Worm (Caenorhabditis elegans): Measurements from ENCODE around the gene F16B4.5.

The F16B4.5 gene

DNA sequence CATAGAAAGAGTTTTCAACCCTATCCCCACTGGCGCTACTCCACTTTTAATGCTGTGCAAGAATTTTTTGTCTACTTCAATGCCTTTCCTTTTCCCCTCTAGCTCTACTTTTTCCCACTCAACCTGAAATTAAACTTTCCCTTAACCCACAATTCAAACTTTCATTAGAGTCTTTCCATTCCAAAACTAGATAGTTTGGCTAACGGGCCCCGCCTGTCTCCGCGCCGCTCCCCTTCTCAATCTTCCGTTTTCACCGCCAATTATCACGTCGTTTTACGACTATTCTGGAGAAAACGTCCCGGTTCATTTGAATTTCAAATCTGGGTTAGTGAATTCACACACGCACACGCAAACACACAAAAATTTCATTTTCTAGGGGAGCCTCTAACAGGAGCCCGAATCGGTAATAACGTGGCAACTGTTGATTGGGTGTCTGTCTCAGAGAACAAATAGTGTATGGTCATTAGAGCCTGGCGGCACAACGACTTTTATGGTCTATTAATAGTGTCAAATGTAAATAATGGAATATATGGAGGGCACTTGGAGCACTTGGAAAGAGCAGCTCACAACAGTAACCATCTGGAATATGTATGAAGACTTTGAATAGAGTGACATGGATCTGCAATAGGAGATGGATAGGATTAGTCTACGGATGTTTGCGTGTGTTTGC is 18.3 kb upstream of the F16B4.5 start:
- TF ChIP-seq pha-4 (tag; optimal IDR thresholded peaks at IDR 0.05): peak; percentile 21
- no peak for TF ChIP-seq pqm-1 (tag; optimal IDR thresholded peaks at IDR 0.05)

- no peak for TF ChIP-seq fkh-10 (GFP tag; optimal IDR thresholded peaks at IDR 0.05)
- no peak for TF ChIP-seq eor-1 (tag; optimal IDR thresholded peaks at IDR 0.05)
- TF ChIP-seq egl-5 (tag; optimal IDR thresholded peaks at IDR 0.05): no peak
- no peak for TF ChIP-seq lin-15B (tag; optimal IDR thresholded peaks at IDR 0.05)
- no peak for TF ChIP-seq pha-4 (tag; optimal IDR thresholded peaks at IDR 0.05)
- no peak for TF ChIP-seq sea-2 (GFP tag; optimal IDR thresholded peaks at IDR 0.05)
- TF ChIP-seq elt-3 (tag; optimal IDR thresholded peaks at IDR 0.05): no peak
- TF ChIP-seq ztf-11 (tag; optimal IDR thresholded peaks at IDR 0.05): no peak
- TF ChIP-seq ZK546.5 (tag; optimal IDR thresholded peaks at IDR 0.05): no peak
- no peak for TF ChIP-seq skn-1 (tag; optimal IDR thresholded peaks at IDR 0.05)
- no peak for TF ChIP-seq tbx-2 (tag; optimal IDR thresholded peaks at IDR 0.05)
- TF ChIP-seq snpc-4 (tag; optimal IDR thresholded peaks at IDR 0.05): no peak
- TF ChIP-seq mdl-1 (tag; optimal IDR thresholded peaks at IDR 0.05): no peak
Observed at ce11 chrV:1570679-1571078, 17.5 kb upstream of the F16B4.5 start.

DNA sequence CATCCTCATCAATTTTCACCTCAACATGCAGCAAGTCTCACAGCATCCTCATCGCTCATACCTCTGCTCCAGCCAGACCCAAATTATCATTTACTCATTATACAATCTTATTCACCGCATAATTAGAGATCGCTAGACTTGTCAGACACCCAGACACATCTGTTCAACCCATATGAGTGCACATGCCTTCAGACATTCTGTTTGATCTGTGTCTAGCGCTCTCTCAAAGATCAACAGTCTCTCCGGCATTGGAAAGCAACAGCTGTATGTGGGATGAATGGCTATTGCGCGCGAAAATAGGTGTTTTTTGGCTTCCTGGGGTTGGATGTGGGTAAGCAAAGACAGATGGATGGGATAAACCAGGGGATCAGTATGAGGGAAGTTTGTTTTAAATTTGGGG is 15.6 kb upstream of the F16B4.5 start:
- TF ChIP-seq ceh-28 (tag; optimal IDR thresholded peaks at IDR 0.05) (no peak), lin-15B (tag; optimal IDR thresholded peaks at IDR 0.05) (no peak), zag-1 (tag; optimal IDR thresholded peaks at IDR 0.05) (no peak), egl-5 (tag; optimal IDR thresholded peaks at IDR 0.05) (no peak), nhr-77 (tag; optimal IDR thresholded peaks at IDR 0.05) (no peak), fkh-2 (tag; optimal IDR thresholded peaks at IDR 0.05) (no peak), unc-39 (tag; optimal IDR thresholded peaks at IDR 0.05) (no peak), pqm-1 (tag; optimal IDR thresholded peaks at IDR 0.05) (no peak), mml-1 (tag; optimal IDR thresholded peaks at IDR 0.05) (no peak)

DNA sequence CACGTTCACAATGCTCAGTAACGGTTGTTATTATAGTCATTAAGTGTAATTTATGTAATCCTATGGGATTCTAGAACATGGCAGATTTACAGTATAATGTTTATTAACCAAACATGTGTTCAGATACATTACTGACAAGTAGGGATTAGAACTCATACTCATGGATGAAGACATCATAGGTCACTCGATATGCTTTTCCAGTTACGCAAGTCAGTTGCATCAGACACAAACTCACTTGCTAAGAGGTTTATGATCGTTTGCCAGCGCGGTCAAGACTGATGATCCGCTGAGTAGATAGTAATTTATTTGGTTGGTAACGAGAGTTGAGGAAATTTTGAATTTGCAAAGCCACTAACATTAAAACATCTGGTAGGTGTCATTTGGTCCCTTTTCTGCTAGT is 13.6 kb upstream of the F16B4.5 start:
- TF ChIP-seq ceh-16 (tag; optimal IDR thresholded peaks at IDR 0.05) (no peak), lin-39 (tag; optimal IDR thresholded peaks at IDR 0.05) (no peak), ZK546.5 (tag; optimal IDR thresholded peaks at IDR 0.05) (no peak), nhr-11 (tag; optimal IDR thresholded peaks at IDR 0.05) (no peak), ztf-11 (tag; optimal IDR thresholded peaks at IDR 0.05) (no peak), ztf-4 (tag; optimal IDR thresholded peaks at IDR 0.05) (no peak), daf-12 (tag; optimal IDR thresholded peaks at IDR 0.05) (no peak), elt-3 (tag; optimal IDR thresholded peaks at IDR 0.05) (no peak), aly-2 (tag; optimal IDR thresholded peaks at IDR 0.05) (no peak), pqm-1 (tag; optimal IDR thresholded peaks at IDR 0.05) (no peak), unc-62 (GFP tag; optimal IDR thresholded peaks at IDR 0.05) (no peak), zag-1 (tag; optimal IDR thresholded peaks at IDR 0.05) (no peak), eor-1 (tag; optimal IDR thresholded peaks at IDR 0.05) (no peak), lin-15B (tag; optimal IDR thresholded peaks at IDR 0.05) (no peak), nhr-43 (tag; optimal IDR thresholded peaks at IDR 0.05; ENCODE audit: poor library complexity, severe bottlenecking) (no peak), unc-39 (tag; optimal IDR thresholded peaks at IDR 0.05) (no peak)

ce11 chrV:1575493-1576084 is 12.6 kb upstream of the F16B4.5 start:
- no peak for TF ChIP-seq ceh-82 (tag; optimal IDR thresholded peaks at IDR 0.05)
- TF ChIP-seq lin-39 (tag; optimal IDR thresholded peaks at IDR 0.05): no peak
- TF ChIP-seq nhr-28 (tag; optimal IDR thresholded peaks at IDR 0.05): no peak
- TF ChIP-seq nhr-11 (tag; optimal IDR thresholded peaks at IDR 0.05): no peak
- TF ChIP-seq nhr-12 (tag; optimal IDR thresholded peaks at IDR 0.05): no peak
- no peak for TF ChIP-seq nhr-43 (tag; optimal IDR thresholded peaks at IDR 0.05; ENCODE audit: poor library complexity, severe bottlenecking)
- TF ChIP-seq pha-4 (tag; optimal IDR thresholded peaks at IDR 0.05): no peak
- no peak for TF ChIP-seq mdl-1 (tag; optimal IDR thresholded peaks at IDR 0.05)
- TF ChIP-seq egl-5 (tag; optimal IDR thresholded peaks at IDR 0.05): no peak
- TF ChIP-seq nhr-67 (tag; optimal IDR thresholded peaks at IDR 0.05): no peak
- TF ChIP-seq ama-1 (optimal IDR thresholded peaks at IDR 0.05): no peak
- no peak for TF ChIP-seq aly-2 (tag; optimal IDR thresholded peaks at IDR 0.05)
- no peak for TF ChIP-seq tbx-2 (tag; optimal IDR thresholded peaks at IDR 0.05)
- no peak for TF ChIP-seq nhr-25 (tag; optimal IDR thresholded peaks at IDR 0.05)

All from whole organism, L3 larva.